Fruit fly (Drosophila melanogaster) whole organism, embryonic: Measurements from ENCODE around the gene CG1785.

Experiments
- Adf1 ChIP-seq: fragments of 200-800 bp; sonication (Bioruptor generic); IDR thresholded peaks from 2 replicates; pipeline ENCODE4 v1.3.6; 2022; ENCODE audit warnings: missing biosample characterization, missing genetic modification characterization
- BtbVII ChIP-seq: fragments of 200-800 bp; sonication (Bioruptor generic); optimal IDR thresholded peaks from 3 replicates; lab custom pipeline; 2017; ENCODE audit warnings: missing biosample characterization, mild to moderate bottlenecking, missing genetic modification characterization
- CG12769 ChIP-seq: fragments of 200-800 bp; sonication (Bioruptor generic); optimal IDR thresholded peaks from 2 replicates; lab custom pipeline; 2019; ENCODE audit warnings: missing biosample characterization, mild to moderate bottlenecking, missing genetic modification characterization, moderate library complexity
- CG13894 ChIP-seq: fragments of 200-800 bp; sonication (Bioruptor generic); optimal IDR thresholded peaks from 3 replicates; lab custom pipeline; 2018; ENCODE audit warnings: missing biosample characterization, mild to moderate bottlenecking, missing genetic modification characterization, moderate library complexity
- CG14860 ChIP-seq: fragments of 200-800 bp; sonication (Bioruptor generic); IDR thresholded peaks from 3 replicates; pipeline ENCODE4 v1.3.6; 2022; ENCODE audit warnings: missing biosample characterization, missing genetic modification characterization; ENCODE audit not compliant: partially characterized antibody
- CG15269 ChIP-seq: fragments of 200-800 bp; sonication (Bioruptor generic); optimal IDR thresholded peaks from 2 replicates; lab custom pipeline; 2018; ENCODE audit warnings: missing biosample characterization, mild to moderate bottlenecking, missing genetic modification characterization, moderate library complexity
- CG1529 ChIP-seq: fragments of 200-800 bp; sonication (Bioruptor generic); optimal IDR thresholded peaks from 3 replicates; lab custom pipeline; 2018; ENCODE audit warnings: missing biosample characterization, missing genetic modification characterization
- CG1602 ChIP-seq: fragments of 200-800 bp; sonication (Bioruptor generic); optimal IDR thresholded peaks from 3 replicates; lab custom pipeline; 2016; ENCODE audit warnings: missing biosample characterization, missing genetic modification characterization
- CG1647 ChIP-seq: fragments of 200-800 bp; sonication (Bioruptor generic); optimal IDR thresholded peaks from 3 replicates; lab custom pipeline; 2016; ENCODE audit warnings: missing biosample characterization, missing genetic modification characterization
- CG17385 ChIP-seq: fragments of 200-800 bp; sonication (Bioruptor generic); optimal IDR thresholded peaks from 3 replicates; lab custom pipeline; 2018; ENCODE audit warnings: missing biosample characterization, mild to moderate bottlenecking, missing genetic modification characterization
- CG1832 ChIP-seq: fragments of 200-800 bp; sonication (Bioruptor generic); optimal IDR thresholded peaks from 2 replicates; lab custom pipeline; 2017; ENCODE audit warnings: missing biosample characterization, mild to moderate bottlenecking, missing genetic modification characterization, inconsistent platforms
- CG6254 ChIP-seq: fragments of 200-800 bp; sonication (Bioruptor generic); optimal IDR thresholded peaks from 3 replicates; lab custom pipeline; 2017; ENCODE audit warnings: mild to moderate bottlenecking, missing biosample characterization, missing genetic modification reagents, missing genetic modification characterization
- CG7963 ChIP-seq: fragments of 200-800 bp; sonication (Bioruptor generic); IDR thresholded peaks from 3 replicates; pipeline ENCODE4 v1.3.6; 2022; ENCODE audit warnings: missing biosample characterization, missing genetic modification characterization; ENCODE audit not compliant: partially characterized antibody
- CG8359 ChIP-seq: fragments of 200-800 bp; sonication (Bioruptor generic); optimal IDR thresholded peaks from 2 replicates; lab custom pipeline; 2017; ENCODE audit warnings: missing biosample characterization, mild to moderate bottlenecking, missing genetic modification characterization, borderline replicate concordance
- CG9727 ChIP-seq: fragments of 200-800 bp; sonication (Bioruptor generic); optimal IDR thresholded peaks from 3 replicates; lab custom pipeline; 2017; ENCODE audit warnings: missing biosample characterization, mild to moderate bottlenecking, missing genetic modification characterization
- Doc3 ChIP-seq: fragments of 200-800 bp; sonication (Bioruptor generic); IDR thresholded peaks from 3 replicates; pipeline ENCODE4 v1.3.6; 2022; ENCODE audit warnings: missing biosample characterization, missing genetic modification characterization; ENCODE audit not compliant: partially characterized antibody
- H2.0 ChIP-seq: fragments of 200-800 bp; sonication (Bioruptor generic); IDR thresholded peaks from 2 replicates; pipeline ENCODE4 v1.3.6; 2022; ENCODE audit warnings: missing biosample characterization, missing genetic modification characterization
- HHEX ChIP-seq: fragments of 200-800 bp; sonication (Bioruptor generic); optimal IDR thresholded peaks from 3 replicates; lab custom pipeline; 2017; ENCODE audit warnings: missing biosample characterization, mild to moderate bottlenecking, missing genetic modification characterization, missing genetic modification reagents
- Hr78 ChIP-seq, 2 experiments: fragments of 200-800 bp in 1 of 2; fragments of >200 bp in 1 of 2; sonication (Bioruptor generic) in 1 of 2; optimal IDR thresholded peaks; 2 replicates each; lab custom pipeline; 2017 to 2019; ENCODE audit warnings: missing biosample characterization in 2 of 2, missing genetic modification characterization in 2 of 2, mild to moderate bottlenecking in 1 of 2, moderate library complexity in 1 of 2
- Nf-YB ChIP-seq: fragments of 200-800 bp; sonication (Bioruptor generic); optimal IDR thresholded peaks from 3 replicates; lab custom pipeline; 2019; ENCODE audit warnings: missing biosample characterization, mild to moderate bottlenecking, missing genetic modification characterization, moderate library complexity
- Nf-YC ChIP-seq: fragments of 200-800 bp; optimal IDR thresholded peaks from 3 replicates; lab custom pipeline; 2019; ENCODE audit warnings: missing biosample characterization, mild to moderate bottlenecking, missing genetic modification characterization, moderate library complexity
- NfI ChIP-seq: fragments of 200-800 bp; sonication (Bioruptor generic); optimal IDR thresholded peaks from 3 replicates; lab custom pipeline; 2018; ENCODE audit warnings: missing biosample characterization, mild to moderate bottlenecking, missing genetic modification characterization, moderate library complexity
- PHDP ChIP-seq: fragments of 200-800 bp; sonication (Bioruptor generic); optimal IDR thresholded peaks from 3 replicates; lab custom pipeline; 2018; ENCODE audit warnings: missing biosample characterization, mild to moderate bottlenecking, missing genetic modification characterization, moderate library complexity
- Rx ChIP-seq: fragments of 200-800 bp; sonication (Bioruptor generic); IDR thresholded peaks from 2 replicates; pipeline ENCODE4 v1.3.6; 2022; ENCODE audit warnings: missing biosample characterization, missing genetic modification characterization
- Trl ChIP-seq, 3 experiments: fragments of >200 bp in 2 of 3; fragments of 200-800 bp in 1 of 3; sonication (Bioruptor generic) in 1 of 3; optimal IDR thresholded peaks; 2 replicates in 1 of 3; 3 replicates in 2 of 3; lab custom pipeline; 2016 to 2017; ENCODE audit warnings: missing biosample characterization in 1 of 3, missing genetic modification characterization in 1 of 3
- ab ChIP-seq: fragments of 200-800 bp; sonication (Bioruptor generic); optimal IDR thresholded peaks from 2 replicates; lab custom pipeline; 2016; ENCODE audit warnings: missing biosample characterization, missing genetic modification characterization
- abd-A ChIP-seq: fragments of 200-800 bp; sonication (Bioruptor generic); optimal IDR thresholded peaks from 3 replicates; lab custom pipeline; 2019; ENCODE audit warnings: missing biosample characterization, mild to moderate bottlenecking, missing genetic modification characterization, moderate library complexity
- cg ChIP-seq: fragments of 200-800 bp; sonication (Bioruptor generic); optimal IDR thresholded peaks from 3 replicates; lab custom pipeline; 2019; ENCODE audit warnings: missing biosample characterization, mild to moderate bottlenecking, missing genetic modification characterization, moderate library complexity
- crol ChIP-seq: fragments of 200-800 bp; sonication (Bioruptor generic); IDR thresholded peaks from 2 replicates; pipeline ENCODE4 v1.3.6; 2022; ENCODE audit warnings: missing biosample characterization, missing genetic modification characterization
- da ChIP-seq: fragments of 200-800 bp; sonication (Bioruptor generic); optimal IDR thresholded peaks from 2 replicates; lab custom pipeline; 2016; ENCODE audit warnings: missing biosample characterization, missing genetic modification characterization
- dati ChIP-seq: fragments of 200-800 bp; sonication (Bioruptor generic); IDR thresholded peaks from 2 replicates; pipeline ENCODE4 v1.3.6; 2022; ENCODE audit warnings: missing biosample characterization, missing genetic modification characterization
- ewg ChIP-seq: fragments of 200-800 bp; sonication (Bioruptor generic); optimal IDR thresholded peaks from 3 replicates; lab custom pipeline; 2017; ENCODE audit warnings: mild to moderate bottlenecking, missing biosample characterization, missing genetic modification reagents, missing genetic modification characterization
- gcm2 ChIP-seq: fragments of 200-800 bp; sonication (Bioruptor generic); optimal IDR thresholded peaks from 2 replicates; lab custom pipeline; 2016; ENCODE audit warnings: missing biosample characterization, missing genetic modification characterization
- gfzf ChIP-seq: fragments of 200-800 bp; sonication (Bioruptor generic); optimal IDR thresholded peaks from 2 replicates; lab custom pipeline; 2016; ENCODE audit warnings: missing biosample characterization, mild to moderate bottlenecking, missing genetic modification characterization, moderate library complexity
- hb ChIP-seq: fragments of 200-800 bp; sonication (Bioruptor generic); IDR thresholded peaks from 3 replicates; pipeline ENCODE4 v1.3.6; 2022; ENCODE audit warnings: missing biosample characterization, missing genetic modification characterization; ENCODE audit not compliant: partially characterized antibody
- lov ChIP-seq, 2 experiments: fragments of 200-800 bp in 1 of 2; fragments of >200 bp in 1 of 2; sonication (Bioruptor generic) in 1 of 2; IDR thresholded peaks in 1 of 2; optimal IDR thresholded peaks in 1 of 2; 2 replicates in 1 of 2; 3 replicates in 1 of 2; pipeline versions ENCODE4 v1.3.6 to Lab custom; 2017 to 2022; ENCODE audit warnings: missing biosample characterization in 1 of 2, missing genetic modification characterization in 1 of 2
- pho ChIP-seq: fragments of 200-800 bp; sonication (Bioruptor generic); optimal IDR thresholded peaks from 2 replicates; lab custom pipeline; 2016; ENCODE audit warnings: missing biosample characterization, missing genetic modification characterization
- pros ChIP-seq: fragments of 200-800 bp; sonication (Bioruptor generic); optimal IDR thresholded peaks from 3 replicates; lab custom pipeline; 2019; ENCODE audit warnings: missing biosample characterization, mild to moderate bottlenecking, missing genetic modification characterization, moderate library complexity
- repo ChIP-seq: fragments of 200-800 bp; sonication (Bioruptor generic); optimal IDR thresholded peaks from 2 replicates; lab custom pipeline; 2016; ENCODE audit warnings: missing biosample characterization, missing genetic modification characterization
- salm ChIP-seq: fragments of 200-800 bp; sonication (Bioruptor generic); optimal IDR thresholded peaks from 2 replicates; lab custom pipeline; 2018; ENCODE audit warnings: missing biosample characterization, mild to moderate bottlenecking, missing genetic modification characterization
- scrt ChIP-seq: fragments of 200-800 bp; sonication (Bioruptor generic); optimal IDR thresholded peaks from 2 replicates; lab custom pipeline; 2018; ENCODE audit warnings: missing biosample characterization, mild to moderate bottlenecking, missing genetic modification characterization, moderate library complexity
- seq ChIP-seq: fragments of 200-800 bp; sonication (Bioruptor generic); IDR thresholded peaks from 2 replicates; pipeline ENCODE4 v1.3.6; 2022; ENCODE audit warnings: missing biosample characterization, missing genetic modification characterization
- twi ChIP-seq: fragments of 200-800 bp; optimal IDR thresholded peaks from 2 replicates; lab custom pipeline; 2019; ENCODE audit warnings: missing biosample characterization, mild to moderate bottlenecking, missing genetic modification characterization, moderate library complexity

Gene CG1785

DNA sequence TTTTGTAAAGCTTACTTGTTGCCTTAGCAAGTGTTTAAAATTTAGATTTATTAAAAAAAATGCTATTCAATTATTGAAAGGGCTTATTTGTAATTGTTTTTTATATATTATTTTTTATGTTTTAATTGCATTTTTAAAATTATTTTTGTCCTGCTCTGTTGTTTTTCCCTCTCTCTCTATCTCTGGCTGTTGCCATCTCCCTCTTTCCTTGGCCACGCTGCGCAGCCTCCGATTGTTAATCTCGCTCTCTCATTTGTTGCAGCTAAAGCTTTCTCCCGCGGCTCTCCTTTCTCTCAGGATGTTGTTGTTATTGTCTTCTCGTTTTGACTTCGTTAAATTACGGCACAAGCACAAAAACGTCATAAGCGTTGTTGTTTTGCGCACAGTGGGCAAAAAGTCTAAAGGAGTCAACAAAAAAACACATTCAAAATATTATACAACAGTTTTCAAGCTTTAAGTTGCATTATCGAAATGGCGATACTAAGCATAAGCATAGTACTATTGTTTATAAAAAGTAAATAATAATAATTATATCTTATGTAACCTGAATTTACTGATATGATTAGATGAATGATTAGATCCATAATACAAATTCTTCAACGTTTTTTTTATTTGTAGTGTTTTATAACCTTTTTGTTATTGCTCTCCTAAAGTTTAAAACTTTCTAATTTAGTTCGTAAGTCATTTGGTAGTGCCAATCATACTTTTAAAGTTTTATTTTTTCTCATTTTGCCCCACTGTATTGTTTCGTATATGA, 20.5 kb upstream of the CG1785 start (continued):
- TF ChIP-seq CG6254 (GFP tag; lab: Kevin White, UChicago) (no peak), Rx (GFP tag; lab: Robert Waterston, UW) (no peak)

dm6 chrX:8694823-8695492, 19.8 kb upstream of the CG1785 start:
- TF ChIP-seq NfI (GFP tag; lab: Kevin White, UChicago) (no peak), CG9727 (GFP tag; lab: Kevin White, UChicago) (no peak), da (GFP tag; lab: Kevin White, UChicago) (no peak), Adf1 (GFP tag; lab: Robert Waterston, UW) (peak; percentile 82), pros (GFP tag; lab: Kevin White, UChicago) (peak; percentile 25), CG7963 (GFP tag; lab: Robert Waterston, UW) (no peak), crol (GFP tag; lab: Robert Waterston, UW) (peak; percentile 97), ewg (GFP tag; lab: Kevin White, UChicago) (peak; percentile 77), gfzf (no peak), lov (optimal IDR thresholded peaks at IDR 0.05; lab: Kevin White, UChicago) (no peak), lov (GFP tag; IDR thresholded peaks at IDR 0.05; lab: Robert Waterston, UW) (0 out of 3 replicates have a peak, but pooled peaks have one; percentile 15), HHEX (GFP tag; lab: Kevin White, UChicago) (no peak), pho (GFP tag; lab: Kevin White, UChicago) (no peak), scrt (GFP tag; lab: Kevin White, UChicago) (no peak), seq (peak; percentile 63; the same call in 1 of the 2 replicates), cg (GFP tag; lab: Kevin White, UChicago) (peak; percentile 64), BtbVII (GFP tag; lab: Kevin White, UChicago) (no peak), CG1647 (GFP tag; lab: Kevin White, UChicago) (no peak), hb (GFP tag; lab: Robert Waterston, UW) (no peak), CG1602 (GFP tag; lab: Kevin White, UChicago) (no peak), CG17385 (GFP tag; lab: Kevin White, UChicago) (peak; percentile 74), CG8359 (GFP tag; lab: Kevin White, UChicago) (no peak), Nf-YB (GFP tag; lab: Kevin White, UChicago) (peak; percentile 92), dati (GFP tag; lab: Robert Waterston, UW) (no peak), CG12769 (tag; lab: Kevin White, UChicago) (no peak), abd-A (tag; lab: Kevin White, UChicago) (peak; percentile 82), twi (tag; lab: Kevin White, UChicago) (no peak), Nf-YC (peak; percentile 95), ab (no peak)
- TF ChIP-seq, all 482 proteins: peak for 11

dm6 chrX:8696106-8696595, 18.6 kb upstream of the CG1785 start:
- TF ChIP-seq seq (peak; percentile 38; the same call in 1 of the 2 replicates), Doc3 (GFP tag; lab: Robert Waterston, UW) (no peak), CG15269 (tag; lab: Kevin White, UChicago) (no peak), Trl (optimal IDR thresholded peaks at IDR 0.05; lab: Kevin White, UChicago) (peak in 1 of 2 experiments; percentile 10), Trl (GFP tag; optimal IDR thresholded peaks at IDR 0.05; lab: Kevin White, UChicago) (no peak), gfzf (no peak), CG13894 (tag; lab: Kevin White, UChicago) (no peak), Hr78 (GFP tag; optimal IDR thresholded peaks at IDR 0.05; lab: Kevin White, UChicago) (no peak), CG14860 (no peak), gcm2 (GFP tag; lab: Kevin White, UChicago) (no peak), CG1832 (peak; percentile 7), repo (no peak), CG1529 (GFP tag; lab: Kevin White, UChicago) (no peak), H2.0 (GFP tag; lab: Robert Waterston, UW) (no peak), PHDP (tag; lab: Kevin White, UChicago) (no peak), crol (GFP tag; lab: Robert Waterston, UW) (peak; percentile 40), salm (tag; lab: Kevin White, UChicago) (no peak)
